Fruit fly (Drosophila melanogaster) whole organism, pupa: ENCODE measurements around the gene CG18178.

ENCODE experiments used
- CG10348 ChIP-seq: fragments of 200-800 bp; sonication (Bioruptor generic); IDR thresholded peaks from 2 replicates; pipeline ENCODE4 v1.3.6; 2022; ENCODE audit warnings: missing biosample characterization, missing genetic modification characterization
- CG12605 ChIP-seq: fragments of 200-800 bp; sonication (Bioruptor generic); IDR thresholded peaks from 2 replicates; pipeline ENCODE4 v1.3.6; 2022; ENCODE audit warnings: missing biosample characterization, missing genetic modification characterization
- CG13204 ChIP-seq: fragments of 200-800 bp; sonication (Bioruptor generic); optimal IDR thresholded peaks from 2 replicates; lab custom pipeline; 2018; ENCODE audit warnings: missing biosample characterization, mild to moderate bottlenecking, missing genetic modification characterization, moderate library complexity
- CG14655 ChIP-seq: fragments of 200-800 bp; sonication (Bioruptor generic); optimal IDR thresholded peaks from 3 replicates; lab custom pipeline; 2017; ENCODE audit warnings: mild to moderate bottlenecking, missing biosample characterization, missing genetic modification reagents, missing genetic modification characterization
- CG15710 ChIP-seq: fragments of 200-800 bp; sonication (Bioruptor generic); optimal IDR thresholded peaks from 2 replicates; lab custom pipeline; 2018; ENCODE audit warnings: missing biosample characterization, mild to moderate bottlenecking, missing genetic modification characterization, moderate library complexity
- CG17806 ChIP-seq: fragments of 200-800 bp; sonication (Bioruptor generic); optimal IDR thresholded peaks from 2 replicates; lab custom pipeline; 2018; ENCODE audit warnings: missing biosample characterization, mild to moderate bottlenecking, missing genetic modification characterization, moderate library complexity
- CG32121 ChIP-seq: fragments of 200-800 bp; sonication (Bioruptor generic); IDR thresholded peaks from 2 replicates; pipeline ENCODE4 v1.3.6; 2022; ENCODE audit warnings: missing biosample characterization, missing genetic modification characterization
- CG34367 ChIP-seq: fragments of 200-800 bp; sonication (Bioruptor generic); optimal IDR thresholded peaks from 2 replicates; lab custom pipeline; 2018; ENCODE audit warnings: missing biosample characterization, mild to moderate bottlenecking, missing genetic modification characterization
- CG4496 ChIP-seq: fragments of 200-800 bp; sonication (Bioruptor generic); IDR thresholded peaks from 3 replicates; pipeline ENCODE4 v1.3.6; 2022; ENCODE audit warnings: missing biosample characterization, missing genetic modification characterization
- CG8159 ChIP-seq: fragments of 200-800 bp; sonication (Bioruptor generic); optimal IDR thresholded peaks from 3 replicates; lab custom pipeline; 2018; ENCODE audit warnings: missing biosample characterization, mild to moderate bottlenecking, missing genetic modification characterization, moderate library complexity
- CG8301 ChIP-seq: fragments of 200-800 bp; sonication (Bioruptor generic); optimal IDR thresholded peaks from 2 replicates; lab custom pipeline; 2018; ENCODE audit warnings: missing biosample characterization, mild to moderate bottlenecking, missing genetic modification characterization
- CG9948 ChIP-seq: fragments of 200-800 bp; sonication (Bioruptor generic); optimal IDR thresholded peaks from 2 replicates; lab custom pipeline; 2018; ENCODE audit warnings: missing biosample characterization, mild to moderate bottlenecking, missing genetic modification characterization, moderate library complexity
- D1 ChIP-seq: fragments of 200-800 bp; sonication (Bioruptor generic); optimal IDR thresholded peaks from 2 replicates; lab custom pipeline; 2018; ENCODE audit warnings: missing biosample characterization, mild to moderate bottlenecking, missing genetic modification characterization, moderate library complexity
- EcR ChIP-seq: fragments of 200-800 bp; sonication (Bioruptor generic); optimal IDR thresholded peaks from 3 replicates; lab custom pipeline; 2019; ENCODE audit warnings: missing biosample characterization, missing genetic modification characterization, mild to moderate bottlenecking, moderate library complexity, missing genetic modification reagents
- Ets98B ChIP-seq: fragments of 200-800 bp; sonication (Bioruptor generic); IDR thresholded peaks from 2 replicates; pipeline ENCODE4 v1.3.6; 2022; ENCODE audit warnings: missing biosample characterization, missing genetic modification characterization
- Pif1A ChIP-seq: fragments of 200-800 bp; sonication (Bioruptor generic); optimal IDR thresholded peaks from 3 replicates; lab custom pipeline; 2016; ENCODE audit warnings: missing biosample characterization, missing genetic modification characterization
- Pif1B ChIP-seq: fragments of 200-800 bp; sonication (Bioruptor generic); optimal IDR thresholded peaks from 3 replicates; lab custom pipeline; 2016; ENCODE audit warnings: missing biosample characterization, missing genetic modification characterization
- Snoo ChIP-seq: fragments of 200-800 bp; sonication (Bioruptor generic); optimal IDR thresholded peaks from 3 replicates; lab custom pipeline; 2017; ENCODE audit warnings: missing biosample characterization, mild to moderate bottlenecking, missing genetic modification characterization, inconsistent platforms
- fd96Ca ChIP-seq: fragments of 200-800 bp; sonication (Bioruptor generic); IDR thresholded peaks from 3 replicates; pipeline ENCODE4 v1.3.6; 2022; ENCODE audit warnings: missing biosample characterization, missing genetic modification characterization
- gl ChIP-seq: fragments of 200-800 bp; sonication (Bioruptor generic); optimal IDR thresholded peaks from 2 replicates; lab custom pipeline; 2018; ENCODE audit warnings: missing biosample characterization, mild to moderate bottlenecking, missing genetic modification characterization
- rn ChIP-seq: fragments of 200-800 bp; sonication (Bioruptor generic); IDR thresholded peaks from 2 replicates; pipeline ENCODE4 v1.3.6; 2022; ENCODE audit warnings: missing biosample characterization, missing genetic modification characterization

CG18178 gene

dm6 chr3L:9745393-9745792, 26.4 kb upstream of the CG18178 start:
- TF ChIP-seq CG4496 = peak; percentile 73; the same call in 2 of the 3 replicates
- TF ChIP-seq Pif1B (GFP tag; lab: Kevin White, UChicago) = peak; percentile 13
- 0 out of 3 replicates have a peak, but pooled peaks have one; percentile 45 for TF ChIP-seq fd96Ca (GFP tag; lab: Robert Waterston, UW)
- peak; percentile 43 for TF ChIP-seq CG17806 (tag; lab: Kevin White, UChicago)
- peak; percentile 24 for TF ChIP-seq CG8159 (tag; lab: Kevin White, UChicago)
- TF ChIP-seq CG9948 (tag; lab: Kevin White, UChicago) = peak; percentile 45
- TF ChIP-seq CG34367 (tag; lab: Kevin White, UChicago) = peak; percentile 9
- TF ChIP-seq CG8301 (tag; lab: Kevin White, UChicago) = peak; percentile 92
- TF ChIP-seq rn = 0 out of 2 replicates have a peak, but pooled peaks have one; percentile 35
- peak; percentile 65 for TF ChIP-seq CG12605 (GFP tag; lab: Robert Waterston, UW)
- no peak for TF ChIP-seq Snoo (tag; lab: Kevin White, UChicago)
- no peak for TF ChIP-seq EcR
- no peak for TF ChIP-seq CG10348
- peak; percentile 65 for TF ChIP-seq CG32121 (GFP tag; lab: Robert Waterston, UW)
- peak; percentile 80 for TF ChIP-seq Ets98B (GFP tag; lab: Robert Waterston, UW)
- no peak for TF ChIP-seq D1 (tag; lab: Kevin White, UChicago)
- no peak for TF ChIP-seq CG13204
- peak; percentile 89 for TF ChIP-seq CG14655 (GFP tag; lab: Kevin White, UChicago)
- TF ChIP-seq Pif1A (GFP tag; lab: Kevin White, UChicago) = peak; percentile 11
- no peak for TF ChIP-seq gl (tag; lab: Kevin White, UChicago)
- peak; percentile 22 for TF ChIP-seq CG15710 (tag; lab: Kevin White, UChicago)

dm6 chr3L:9744060-9744549, 25.2 kb upstream of the CG18178 start:
- TF ChIP-seq CG8301 (tag; lab: Kevin White, UChicago) = peak; percentile 98
- peak; percentile 94 for TF ChIP-seq CG15710 (tag; lab: Kevin White, UChicago)
- TF ChIP-seq EcR = no peak
- TF ChIP-seq Pif1A (GFP tag; lab: Kevin White, UChicago) = peak; percentile 97
- peak; percentile 95 for TF ChIP-seq fd96Ca (GFP tag; lab: Robert Waterston, UW)
- TF ChIP-seq CG14655 (GFP tag; lab: Kevin White, UChicago) = peak; percentile 100
- TF ChIP-seq Ets98B (GFP tag; lab: Robert Waterston, UW) = peak; percentile 92
- peak; percentile 91 for TF ChIP-seq gl (tag; lab: Kevin White, UChicago)
- TF ChIP-seq CG13204 = peak; percentile 61
- peak; percentile 98 for TF ChIP-seq CG8159 (tag; lab: Kevin White, UChicago)
- TF ChIP-seq CG12605 (GFP tag; lab: Robert Waterston, UW) = peak; percentile 90
- TF ChIP-seq D1 (tag; lab: Kevin White, UChicago) = peak; percentile 96
- peak; percentile 94 for TF ChIP-seq Pif1B (GFP tag; lab: Kevin White, UChicago)
- peak; percentile 95 for TF ChIP-seq CG17806 (tag; lab: Kevin White, UChicago)
- TF ChIP-seq CG32121 (GFP tag; lab: Robert Waterston, UW) = peak; percentile 96
- peak; percentile 83 for TF ChIP-seq Snoo (tag; lab: Kevin White, UChicago)
- TF ChIP-seq CG9948 (tag; lab: Kevin White, UChicago) = peak; percentile 97
- TF ChIP-seq CG34367 (tag; lab: Kevin White, UChicago) = peak; percentile 77
- peak; percentile 95 for TF ChIP-seq CG4496
- peak; percentile 89 for TF ChIP-seq rn
- TF ChIP-seq CG10348 = peak; percentile 76

dm6 chr3L:9742342-9742741, 23.4 kb upstream of the CG18178 start:
- TF ChIP-seq CG13204 (peak; percentile 7), CG9948 (tag; lab: Kevin White, UChicago) (peak; percentile 81), EcR (no peak), CG34367 (tag; lab: Kevin White, UChicago) (no peak), CG8159 (tag; lab: Kevin White, UChicago) (peak; percentile 84), rn (no peak), Pif1B (GFP tag; lab: Kevin White, UChicago) (peak; percentile 45), CG15710 (tag; lab: Kevin White, UChicago) (peak; percentile 31), CG12605 (GFP tag; lab: Robert Waterston, UW) (no peak), Pif1A (GFP tag; lab: Kevin White, UChicago) (peak; percentile 47), Ets98B (GFP tag; lab: Robert Waterston, UW) (no peak), CG8301 (tag; lab: Kevin White, UChicago) (peak; percentile 62), CG17806 (tag; lab: Kevin White, UChicago) (peak; percentile 46), CG32121 (GFP tag; lab: Robert Waterston, UW) (no peak), gl (tag; lab: Kevin White, UChicago) (peak; percentile 56), CG4496 (no peak), CG14655 (GFP tag; lab: Kevin White, UChicago) (peak; percentile 93), D1 (tag; lab: Kevin White, UChicago) (no peak), fd96Ca (GFP tag; lab: Robert Waterston, UW) (peak; percentile 26; the same call in 1 of the 3 replicates), Snoo (tag; lab: Kevin White, UChicago) (peak; percentile 33), CG10348 (no peak)

- TF ChIP-seq CG32121 (GFP tag; lab: Robert Waterston, UW) (peak; percentile 43; the same call in 1 of the 2 replicates), Pif1B (GFP tag; lab: Kevin White, UChicago) (peak; percentile 15), CG8301 (tag; lab: Kevin White, UChicago) (peak; percentile 27), CG13204 (no peak), CG8159 (tag; lab: Kevin White, UChicago) (peak; percentile 55), CG4496 (peak; percentile 63; the same call in 2 of the 3 replicates), Ets98B (GFP tag; lab: Robert Waterston, UW) (peak; percentile 45; the same call in 1 of the 2 replicates), EcR (no peak), CG9948 (tag; lab: Kevin White, UChicago) (peak; percentile 25), Snoo (tag; lab: Kevin White, UChicago) (peak; percentile 7), fd96Ca (GFP tag; lab: Robert Waterston, UW) (no peak), CG12605 (GFP tag; lab: Robert Waterston, UW) (0 out of 2 replicates have a peak, but pooled peaks have one; percentile 17), Pif1A (GFP tag; lab: Kevin White, UChicago) (peak; percentile 41), CG14655 (GFP tag; lab: Kevin White, UChicago) (peak; percentile 33), CG17806 (tag; lab: Kevin White, UChicago) (peak; percentile 25)
Observed at dm6 chr3L:9739629-9740028, 20.7 kb upstream of the CG18178 start.
